Fruit fly (Drosophila melanogaster): ENCODE measurements around the gene CG34132.

The CG34132 gene

DNA sequence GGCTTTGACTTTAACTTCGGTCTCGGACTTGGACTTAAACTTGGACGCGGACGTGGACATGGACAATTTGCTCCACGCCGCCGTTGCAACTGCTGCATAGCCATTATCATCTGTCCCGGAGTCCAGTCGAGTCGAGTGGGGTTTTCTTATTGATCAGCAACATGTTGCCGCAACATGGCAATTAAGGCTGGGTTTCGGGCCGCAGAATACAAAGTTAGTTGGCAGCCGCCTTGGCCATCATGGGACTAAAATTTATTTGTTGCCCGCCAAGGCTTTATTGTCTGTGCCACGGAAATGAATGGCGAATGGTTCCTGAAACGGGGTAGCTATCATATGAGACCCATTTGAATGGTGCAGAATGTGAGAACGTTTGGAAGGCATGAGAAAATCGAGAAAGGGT lies 16.5 kb downstream of the CG34132 start:
- TF ChIP-seq Sp1 (GFP tag; optimal IDR thresholded peaks at IDR 0.05) (no peak), GATAd (GFP tag; optimal IDR thresholded peaks at IDR 0.05) (no peak), dsf (GFP tag; optimal IDR thresholded peaks at IDR 0.05; ENCODE audit: borderline replicate concordance) (no peak), dl (GFP tag; optimal IDR thresholded peaks at IDR 0.05; ENCODE audit: insufficient read depth in 1 of 2, partially characterized antibody in 2 of 2) (no peak), CG9705 (GFP tag; optimal IDR thresholded peaks at IDR 0.05) (no peak), sage (GFP tag; optimal IDR thresholded peaks at IDR 0.05) (no peak), Rel (GFP tag; optimal IDR thresholded peaks at IDR 0.05) (no peak), Rel (tag; optimal IDR thresholded peaks at IDR 0.05) (no peak), Mio (GFP tag; optimal IDR thresholded peaks at IDR 0.05) (no peak), CG32264 (GFP tag; optimal IDR thresholded peaks at IDR 0.05) (no peak), psq (GFP tag; optimal IDR thresholded peaks at IDR 0.05) (no peak), HLH106 (tag; optimal IDR thresholded peaks at IDR 0.05) (no peak), jim (GFP tag; optimal IDR thresholded peaks at IDR 0.05) (no peak), foxo (GFP tag; optimal IDR thresholded peaks at IDR 0.05) (no peak), Myc (optimal IDR thresholded peaks at IDR 0.05) (no peak), N (GFP tag; optimal IDR thresholded peaks at IDR 0.05) (no peak), Abd-B (GFP tag; optimal IDR thresholded peaks at IDR 0.05) (no peak), brk (GFP tag; optimal IDR thresholded peaks at IDR 0.05) (no peak), woc (GFP tag; optimal IDR thresholded peaks at IDR 0.05) (no peak)

DNA sequence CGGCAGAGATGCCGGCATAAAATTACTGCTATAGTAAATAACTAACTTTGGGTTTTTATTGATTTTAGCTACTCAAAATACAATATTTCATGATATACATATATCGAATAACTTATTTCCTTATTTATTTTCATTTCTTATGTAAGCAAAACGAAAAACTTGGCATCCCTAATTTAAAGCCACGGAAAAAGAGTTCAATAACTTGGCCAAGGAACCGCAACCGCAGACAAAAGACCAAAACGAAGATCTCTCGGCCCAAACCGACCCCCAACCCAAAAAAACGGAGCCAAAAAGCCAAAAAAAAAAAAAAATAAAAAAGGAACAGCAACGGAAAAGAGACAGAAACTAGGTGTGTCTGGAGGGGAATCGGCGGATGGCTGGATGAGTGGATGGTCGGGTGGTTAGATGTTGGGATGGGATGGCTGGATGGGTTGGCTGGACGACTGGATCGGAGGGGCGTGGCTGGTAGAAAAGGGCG lies 24.1 kb downstream of the CG34132 start:
- TF ChIP-seq Rel (GFP tag; optimal IDR thresholded peaks at IDR 0.05) = peak; percentile 60
- no peak for TF ChIP-seq Rel (tag; optimal IDR thresholded peaks at IDR 0.05)
- peak; percentile 16 for TF ChIP-seq CG32264 (GFP tag; optimal IDR thresholded peaks at IDR 0.05)
- TF ChIP-seq Hnf4 (GFP tag; optimal IDR thresholded peaks at IDR 0.05) = peak; percentile 30
- peak in 1 of 2 experiments; percentile 65 for TF ChIP-seq foxo (GFP tag; optimal IDR thresholded peaks at IDR 0.05)
- peak; percentile 55 for TF ChIP-seq CG9705 (GFP tag; optimal IDR thresholded peaks at IDR 0.05)
- no peak for TF ChIP-seq N (GFP tag; optimal IDR thresholded peaks at IDR 0.05)
- TF ChIP-seq Mio (GFP tag; optimal IDR thresholded peaks at IDR 0.05) = no peak
- TF ChIP-seq GATAd (GFP tag; optimal IDR thresholded peaks at IDR 0.05) = no peak
- TF ChIP-seq tai (GFP tag; optimal IDR thresholded peaks at IDR 0.05) = peak; percentile 62
- TF ChIP-seq jim (GFP tag; optimal IDR thresholded peaks at IDR 0.05) = peak; percentile 94
- peak; percentile 72 for TF ChIP-seq Sp1 (GFP tag; optimal IDR thresholded peaks at IDR 0.05)
- no peak for TF ChIP-seq sv (GFP tag; optimal IDR thresholded peaks at IDR 0.05)
- TF ChIP-seq Vsx2 (GFP tag; optimal IDR thresholded peaks at IDR 0.05; ENCODE audit: partially characterized antibody) = no peak
- peak; percentile 60 for TF ChIP-seq ey (GFP tag; optimal IDR thresholded peaks at IDR 0.05)
- peak; percentile 45 for TF ChIP-seq rgr (GFP tag; optimal IDR thresholded peaks at IDR 0.05)
- peak; percentile 42 for TF ChIP-seq brk (GFP tag; optimal IDR thresholded peaks at IDR 0.05)
- TF ChIP-seq lola (GFP tag; optimal IDR thresholded peaks at IDR 0.05) = no peak
- TF ChIP-seq woc (GFP tag; optimal IDR thresholded peaks at IDR 0.05) = peak; percentile 75
- no peak for TF ChIP-seq Dfd (GFP tag; optimal IDR thresholded peaks at IDR 0.05)
- peak; percentile 84 for TF ChIP-seq h (GFP tag; optimal IDR thresholded peaks at IDR 0.05)
- TF ChIP-seq OdsH (GFP tag; optimal IDR thresholded peaks at IDR 0.05) = peak; percentile 73
- peak; percentile 81 for TF ChIP-seq HLH106 (tag; optimal IDR thresholded peaks at IDR 0.05)
- TF ChIP-seq CrebA (GFP tag; optimal IDR thresholded peaks at IDR 0.05; ENCODE audit: borderline replicate concordance) = peak; percentile 56
- TF ChIP-seq br (GFP tag; optimal IDR thresholded peaks at IDR 0.05) = peak; percentile 55
- TF ChIP-seq Jra (GFP tag; optimal IDR thresholded peaks at IDR 0.05) = no peak
- TF ChIP-seq dmrt93B (GFP tag; optimal IDR thresholded peaks at IDR 0.05) = peak; percentile 31
- peak; percentile 81 for TF ChIP-seq fru (GFP tag; optimal IDR thresholded peaks at IDR 0.05)
- TF ChIP-seq Myc (optimal IDR thresholded peaks at IDR 0.05) = no peak
- peak; percentile 70 for TF ChIP-seq psq (GFP tag; optimal IDR thresholded peaks at IDR 0.05)
- TF ChIP-seq sage (GFP tag; optimal IDR thresholded peaks at IDR 0.05) = peak; percentile 48

DNA sequence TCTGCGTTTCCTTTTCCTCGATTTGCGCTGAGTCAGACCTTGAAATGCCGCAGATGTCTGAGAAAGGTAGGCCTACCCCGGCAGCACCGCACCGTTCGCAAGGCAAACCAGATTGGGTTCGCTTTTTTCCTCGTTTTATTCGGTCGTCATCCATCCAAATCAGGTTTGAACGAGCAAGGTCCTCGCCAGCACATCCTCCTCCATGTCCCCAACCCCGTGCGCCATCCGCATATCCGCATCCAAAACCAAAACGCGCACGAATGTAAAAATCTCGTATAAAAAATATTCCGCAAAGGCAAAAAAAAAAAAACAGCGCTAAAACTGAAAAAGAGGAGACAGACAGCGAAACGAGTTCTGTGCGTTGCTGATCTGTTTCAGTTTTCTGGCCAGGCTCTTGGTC lies 24.6 kb downstream of the CG34132 start:
- TF ChIP-seq Mio (GFP tag; optimal IDR thresholded peaks at IDR 0.05) (no peak), CrebA (GFP tag; optimal IDR thresholded peaks at IDR 0.05; ENCODE audit: borderline replicate concordance) (peak; percentile 80), Sp1 (GFP tag; optimal IDR thresholded peaks at IDR 0.05) (no peak), N (GFP tag; optimal IDR thresholded peaks at IDR 0.05) (no peak), tai (GFP tag; optimal IDR thresholded peaks at IDR 0.05) (no peak), Rel (GFP tag; optimal IDR thresholded peaks at IDR 0.05) (peak; percentile 54), Rel (tag; optimal IDR thresholded peaks at IDR 0.05) (no peak), OdsH (GFP tag; optimal IDR thresholded peaks at IDR 0.05) (no peak), Myc (optimal IDR thresholded peaks at IDR 0.05) (no peak), psq (GFP tag; optimal IDR thresholded peaks at IDR 0.05) (no peak), br (GFP tag; optimal IDR thresholded peaks at IDR 0.05) (no peak), dmrt93B (GFP tag; optimal IDR thresholded peaks at IDR 0.05) (no peak), Jra (GFP tag; optimal IDR thresholded peaks at IDR 0.05) (peak; percentile 64), Dif (GFP tag; optimal IDR thresholded peaks at IDR 0.05; ENCODE audit: partially characterized antibody) (peak; percentile 57), sv (GFP tag; optimal IDR thresholded peaks at IDR 0.05) (no peak), Hnf4 (GFP tag; optimal IDR thresholded peaks at IDR 0.05) (no peak), h (GFP tag; optimal IDR thresholded peaks at IDR 0.05) (no peak), lola (GFP tag; optimal IDR thresholded peaks at IDR 0.05) (no peak), dl (GFP tag; optimal IDR thresholded peaks at IDR 0.05; ENCODE audit: insufficient read depth in 1 of 2, partially characterized antibody in 2 of 2) (peak; percentile 5 to 26), sage (GFP tag; optimal IDR thresholded peaks at IDR 0.05) (no peak), usp (GFP tag; optimal IDR thresholded peaks at IDR 0.05) (no peak), jim (GFP tag; optimal IDR thresholded peaks at IDR 0.05) (peak; percentile 49), foxo (GFP tag; optimal IDR thresholded peaks at IDR 0.05) (no peak), ey (GFP tag; optimal IDR thresholded peaks at IDR 0.05) (no peak), woc (GFP tag; optimal IDR thresholded peaks at IDR 0.05) (no peak), Hr78 (GFP tag; optimal IDR thresholded peaks at IDR 0.05) (no peak), HLH106 (tag; optimal IDR thresholded peaks at IDR 0.05) (no peak), rgr (GFP tag; optimal IDR thresholded peaks at IDR 0.05) (no peak), Hr83 (GFP tag; optimal IDR thresholded peaks at IDR 0.05; ENCODE audit: poor library complexity, severe bottlenecking) (no peak), Vsx2 (GFP tag; optimal IDR thresholded peaks at IDR 0.05; ENCODE audit: partially characterized antibody) (peak; percentile 67), CG32264 (GFP tag; optimal IDR thresholded peaks at IDR 0.05) (no peak), brk (GFP tag; optimal IDR thresholded peaks at IDR 0.05) (peak; percentile 10), Dfd (GFP tag; optimal IDR thresholded peaks at IDR 0.05) (no peak), GATAd (GFP tag; optimal IDR thresholded peaks at IDR 0.05) (no peak)

Measured in whole organism, wandering third instar larva.